Fruit fly (Drosophila melanogaster) whole organism, adult: ENCODE results near the gene Wnt4.
A peak's percentile ranks its signal among the peaks of the same experiment; 100 is the strongest.

ENCODE experiments used
- CG11617 ChIP-seq: fragments of 200-800 bp; sonication (Bioruptor generic); optimal IDR thresholded peaks from 2 replicates; lab custom pipeline; 2017; ENCODE audit warnings: mild to moderate bottlenecking, missing biosample characterization, missing genetic modification reagents, missing genetic modification characterization
- CG12768 ChIP-seq: fragments of 200-800 bp; sonication (Bioruptor generic); optimal IDR thresholded peaks from 2 replicates; lab custom pipeline; 2017; ENCODE audit warnings: missing biosample characterization, missing genetic modification characterization, mild to moderate bottlenecking, moderate library complexity, missing genetic modification reagents
- CG14711 ChIP-seq: fragments of 200-800 bp; sonication (Bioruptor generic); optimal IDR thresholded peaks from 2 replicates; lab custom pipeline; 2018; ENCODE audit warnings: missing biosample characterization, mild to moderate bottlenecking, missing genetic modification characterization, moderate library complexity
- CG1620 ChIP-seq: fragments of 200-800 bp; sonication (Bioruptor generic); optimal IDR thresholded peaks from 2 replicates; lab custom pipeline; 2016; ENCODE audit warnings: missing biosample characterization, missing genetic modification characterization
- CG33017 ChIP-seq: fragments of 200-800 bp; sonication (Bioruptor generic); optimal IDR thresholded peaks from 2 replicates; lab custom pipeline; 2018; ENCODE audit warnings: missing biosample characterization, mild to moderate bottlenecking, missing genetic modification characterization, moderate library complexity
- CG5204 ChIP-seq: fragments of 200-800 bp; sonication (Bioruptor generic); optimal IDR thresholded peaks from 2 replicates; lab custom pipeline; 2016; ENCODE audit warnings: missing biosample characterization, missing genetic modification characterization
- CG7045 ChIP-seq: fragments of 200-800 bp; sonication (Bioruptor generic); optimal IDR thresholded peaks from 2 replicates; lab custom pipeline; 2017; ENCODE audit warnings: missing biosample characterization, mild to moderate bottlenecking, missing genetic modification characterization
- CG7101 ChIP-seq: fragments of 200-800 bp; sonication (Bioruptor generic); optimal IDR thresholded peaks from 2 replicates; lab custom pipeline; 2018; ENCODE audit warnings: missing biosample characterization, mild to moderate bottlenecking, missing genetic modification characterization, moderate library complexity
- Clk ChIP-seq: fragments of 200-800 bp; sonication (Bioruptor generic); optimal IDR thresholded peaks from 2 replicates; lab custom pipeline; 2017; ENCODE audit warnings: missing biosample characterization, missing genetic modification characterization
- Crg-1 ChIP-seq: fragments of 200-800 bp; sonication (Bioruptor generic); optimal IDR thresholded peaks from 2 replicates; lab custom pipeline; 2016; ENCODE audit warnings: missing biosample characterization, missing genetic modification characterization
- Hr96 ChIP-seq: fragments of 200-800 bp; sonication (Bioruptor generic); optimal IDR thresholded peaks from 2 replicates; lab custom pipeline; 2016; ENCODE audit warnings: missing biosample characterization, missing genetic modification characterization
- Mnt ChIP-seq: fragments of 200-800 bp; sonication (Bioruptor generic); optimal IDR thresholded peaks from 2 replicates; lab custom pipeline; 2016; ENCODE audit warnings: missing biosample characterization, mild to moderate bottlenecking, missing genetic modification characterization
- bab1 ChIP-seq: fragments of 200-800 bp; sonication (Bioruptor generic); optimal IDR thresholded peaks from 3 replicates; lab custom pipeline; 2019; ENCODE audit warnings: missing biosample characterization, mild to moderate bottlenecking, missing genetic modification characterization, moderate library complexity
- cic ChIP-seq: fragments of 200-800 bp; sonication (Bioruptor generic); optimal IDR thresholded peaks from 2 replicates; lab custom pipeline; 2017; ENCODE audit warnings: missing biosample characterization, mild to moderate bottlenecking, missing genetic modification characterization, moderate library complexity
- cnc ChIP-seq, 2 experiments: fragments of >200 bp; optimal IDR thresholded peaks; 2 replicates each; lab custom pipeline; 2017
- kay ChIP-seq: fragments of 200-800 bp; sonication (Bioruptor generic); peaks from one replicate; lab custom pipeline; 2016; ENCODE audit warnings: missing biosample characterization, missing genetic modification characterization, borderline replicate concordance
- ovo ChIP-seq: fragments of 200-800 bp; sonication (Bioruptor generic); optimal IDR thresholded peaks from 2 replicates; lab custom pipeline; 2016; ENCODE audit warnings: missing biosample characterization, missing genetic modification characterization
- pad ChIP-seq: fragments of 200-800 bp; sonication (Bioruptor generic); optimal IDR thresholded peaks from 3 replicates; lab custom pipeline; 2017; ENCODE audit warnings: missing biosample characterization, missing genetic modification characterization, mild to moderate bottlenecking, moderate library complexity, missing genetic modification reagents
- tj ChIP-seq: fragments of 200-800 bp; sonication (Bioruptor generic); optimal IDR thresholded peaks from 3 replicates; lab custom pipeline; 2017; ENCODE audit warnings: missing biosample characterization, mild to moderate bottlenecking, missing genetic modification characterization, moderate library complexity
- toe ChIP-seq: fragments of 200-800 bp; sonication (Bioruptor generic); optimal IDR thresholded peaks from 2 replicates; lab custom pipeline; 2016; ENCODE audit warnings: missing biosample characterization, missing genetic modification characterization

Wnt4 gene

DNA sequence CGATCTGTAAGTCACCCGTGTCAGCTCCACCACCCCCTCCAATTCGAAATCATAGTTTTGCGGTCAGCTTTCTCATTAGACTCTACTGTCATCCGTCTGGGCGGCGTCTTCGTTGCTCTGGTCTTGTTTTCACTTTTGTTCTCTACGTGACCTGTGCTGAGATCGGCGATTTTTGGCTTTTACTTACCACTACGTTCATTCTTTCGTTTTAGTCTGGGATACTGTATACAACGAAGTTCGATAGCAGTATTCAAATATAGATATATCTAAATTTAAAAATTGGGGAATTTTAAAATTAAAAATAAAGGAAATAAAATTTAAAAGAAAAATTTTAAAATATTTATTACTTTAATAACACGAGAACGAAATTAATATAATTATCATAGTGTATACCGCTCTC, 24.1 kb downstream of the Wnt4 start, which contains the start of gene CG13786:
TSS of gene CG13786 (minus strand) at position 101 of the 400 bp plus-strand sequence.
- TF ChIP-seq CG7045 (GFP tag; lab: Kevin White, UChicago) (no peak), ovo (GFP tag; lab: Kevin White, UChicago) (no peak), CG11617 (GFP tag; lab: Kevin White, UChicago) (no peak), pad (GFP tag; lab: Kevin White, UChicago) (no peak), cnc (optimal IDR thresholded peaks at IDR 0.05; lab: Kevin White, UChicago) (no peak), CG14711 (tag; lab: Kevin White, UChicago) (no peak), toe (no peak), kay (GFP tag; lab: Kevin White, UChicago) (no peak), CG7101 (tag; lab: Kevin White, UChicago) (no peak), CG12768 (GFP tag; lab: Kevin White, UChicago) (no peak), CG5204 (no peak), bab1 (GFP tag; lab: Kevin White, UChicago) (no peak), Hr96 (GFP tag; lab: Kevin White, UChicago) (no peak), CG33017 (tag; lab: Kevin White, UChicago) (no peak), CG1620 (no peak), tj (no peak), cic (GFP tag; lab: Kevin White, UChicago) (no peak), Mnt (no peak)

DNA sequence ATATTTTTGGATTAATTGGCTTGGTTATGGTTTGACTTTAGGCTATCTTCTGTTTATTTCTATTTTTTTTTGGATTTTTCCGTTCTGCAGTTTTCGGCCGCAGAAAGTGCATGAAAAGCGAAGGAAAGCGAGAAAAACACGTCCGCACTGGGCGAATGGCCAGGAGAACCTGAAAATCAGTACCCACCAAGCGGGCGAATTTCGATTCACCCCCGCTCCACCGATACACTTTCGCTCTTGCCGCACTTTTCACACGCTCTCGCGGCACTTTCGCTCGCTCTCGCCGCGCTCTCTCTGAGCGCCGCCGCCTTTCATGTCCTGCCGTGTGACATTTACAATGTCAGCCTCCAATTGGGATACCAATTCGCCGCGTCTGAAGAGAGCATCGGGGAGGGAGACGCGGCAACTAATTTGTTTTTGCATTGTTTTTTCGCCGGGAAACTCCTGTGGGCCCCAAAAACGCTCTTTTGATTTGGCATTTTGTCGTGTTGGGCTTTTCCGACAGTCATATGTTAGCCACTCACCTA, 27.6 kb downstream of the Wnt4 start, which contains the start of gene Ndae1:
TSS of gene Ndae1 (minus strand) at position 51 of the 527 bp plus-strand sequence.
- TF ChIP-seq CG5204 (no peak), CG14711 (tag; lab: Kevin White, UChicago) (no peak), bab1 (GFP tag; lab: Kevin White, UChicago) (no peak), Hr96 (GFP tag; lab: Kevin White, UChicago) (no peak), Clk (GFP tag; lab: Kevin White, UChicago) (no peak), CG7101 (tag; lab: Kevin White, UChicago) (no peak), Mnt (no peak), pad (GFP tag; lab: Kevin White, UChicago) (no peak), CG33017 (tag; lab: Kevin White, UChicago) (no peak), toe (no peak), cnc (optimal IDR thresholded peaks at IDR 0.05; lab: Kevin White, UChicago) (no peak), Crg-1 (GFP tag; lab: Kevin White, UChicago) (no peak), ovo (GFP tag; lab: Kevin White, UChicago) (no peak), CG7045 (GFP tag; lab: Kevin White, UChicago) (no peak), CG12768 (GFP tag; lab: Kevin White, UChicago) (no peak), CG1620 (no peak), kay (GFP tag; lab: Kevin White, UChicago) (no peak), tj (no peak), cic (GFP tag; lab: Kevin White, UChicago) (no peak), CG11617 (GFP tag; lab: Kevin White, UChicago) (no peak)

DNA sequence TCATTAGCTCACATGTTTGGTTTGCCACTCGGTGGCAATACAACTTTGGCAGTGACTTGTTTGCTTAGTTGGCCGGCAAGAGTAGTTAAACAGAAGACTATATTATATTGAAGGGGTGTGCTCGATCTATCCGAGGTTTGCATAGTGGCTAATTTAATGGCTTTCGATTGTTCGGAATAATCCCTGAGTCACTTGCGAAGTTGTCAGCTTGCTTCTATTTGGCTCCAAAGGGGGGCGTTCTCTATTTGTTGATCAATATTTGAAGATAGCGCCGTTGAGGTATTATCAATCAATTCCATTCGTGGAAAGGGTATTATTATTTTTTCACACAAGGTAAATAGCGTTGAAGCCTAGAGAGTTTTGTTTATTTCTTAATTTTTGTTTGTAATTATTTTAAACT, 28.9 kb downstream of the Wnt4 start:
- TF ChIP-seq CG12768 (GFP tag; lab: Kevin White, UChicago) = no peak
- no peak for TF ChIP-seq CG33017 (tag; lab: Kevin White, UChicago)
- TF ChIP-seq cnc (optimal IDR thresholded peaks at IDR 0.05; lab: Kevin White, UChicago) = no peak
- no peak for TF ChIP-seq kay (GFP tag; lab: Kevin White, UChicago)
- TF ChIP-seq Clk (GFP tag; lab: Kevin White, UChicago) = no peak
- TF ChIP-seq CG14711 (tag; lab: Kevin White, UChicago) = no peak
- TF ChIP-seq Crg-1 (GFP tag; lab: Kevin White, UChicago) = peak; percentile 9
- TF ChIP-seq toe = no peak
- no peak for TF ChIP-seq pad (GFP tag; lab: Kevin White, UChicago)
- peak; percentile 9 for TF ChIP-seq CG7101 (tag; lab: Kevin White, UChicago)
- TF ChIP-seq ovo (GFP tag; lab: Kevin White, UChicago) = no peak
- TF ChIP-seq CG1620 = no peak

DNA sequence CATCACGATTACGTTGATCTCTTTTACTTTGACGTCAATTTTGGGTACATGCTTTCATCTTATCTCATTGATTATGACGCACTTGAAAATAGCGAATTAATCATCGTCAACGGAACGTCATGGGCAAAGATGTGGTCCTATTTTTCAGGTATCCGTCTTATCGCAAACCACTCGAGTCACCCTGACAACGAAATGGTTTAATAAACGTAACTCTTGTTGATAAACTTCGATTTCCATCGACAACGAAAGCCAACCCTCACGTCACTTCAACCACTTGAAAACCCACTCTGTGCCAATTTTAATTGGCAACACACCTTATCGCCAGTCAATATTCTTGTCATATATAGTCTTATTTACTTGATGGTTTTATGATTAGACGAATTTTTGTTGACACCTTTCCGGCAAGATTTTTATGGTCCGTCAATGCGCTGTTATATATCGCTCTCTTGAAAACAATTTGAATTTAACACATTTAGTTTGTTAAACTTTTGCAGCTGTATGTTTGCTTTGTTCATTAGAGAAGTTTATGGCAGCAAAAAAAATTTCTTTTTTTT, 34.7 kb downstream of the Wnt4 start:
- peak; percentile 1 for TF ChIP-seq CG12768 (GFP tag; lab: Kevin White, UChicago)
- TF ChIP-seq cic (GFP tag; lab: Kevin White, UChicago) = peak; percentile 48
- no peak for TF ChIP-seq CG7101 (tag; lab: Kevin White, UChicago)
- TF ChIP-seq CG7045 (GFP tag; lab: Kevin White, UChicago) = no peak
- TF ChIP-seq Clk (GFP tag; lab: Kevin White, UChicago) = no peak

DNA sequence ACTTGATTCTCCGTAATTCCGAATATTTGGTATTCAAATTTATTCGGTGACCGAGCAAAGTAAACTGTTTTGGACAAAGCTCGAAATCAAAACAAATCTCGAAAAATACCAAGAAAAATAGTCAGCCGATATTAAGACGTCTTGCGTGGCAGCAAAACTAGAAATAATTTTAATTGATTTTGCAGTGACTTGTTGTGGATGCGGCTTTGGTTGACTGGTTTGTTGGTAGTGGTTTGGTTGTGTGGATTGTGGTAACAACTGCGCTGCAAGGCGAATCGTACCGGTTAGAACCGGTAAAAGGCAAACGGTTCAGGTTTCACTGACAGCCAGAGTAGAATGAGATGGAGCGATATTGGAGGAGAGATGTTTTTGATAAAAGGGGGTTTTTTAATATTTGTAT, 35.5 kb downstream of the Wnt4 start:
- no peak for TF ChIP-seq CG33017 (tag; lab: Kevin White, UChicago)
- no peak for TF ChIP-seq CG14711 (tag; lab: Kevin White, UChicago)
- no peak for TF ChIP-seq Clk (GFP tag; lab: Kevin White, UChicago)
- TF ChIP-seq CG7101 (tag; lab: Kevin White, UChicago) = no peak
- no peak for TF ChIP-seq tj
- TF ChIP-seq kay (GFP tag; lab: Kevin White, UChicago) = no peak
- no peak for TF ChIP-seq CG1620
- no peak for TF ChIP-seq cnc (optimal IDR thresholded peaks at IDR 0.05; lab: Kevin White, UChicago)
- no peak for TF ChIP-seq Hr96 (GFP tag; lab: Kevin White, UChicago)

DNA sequence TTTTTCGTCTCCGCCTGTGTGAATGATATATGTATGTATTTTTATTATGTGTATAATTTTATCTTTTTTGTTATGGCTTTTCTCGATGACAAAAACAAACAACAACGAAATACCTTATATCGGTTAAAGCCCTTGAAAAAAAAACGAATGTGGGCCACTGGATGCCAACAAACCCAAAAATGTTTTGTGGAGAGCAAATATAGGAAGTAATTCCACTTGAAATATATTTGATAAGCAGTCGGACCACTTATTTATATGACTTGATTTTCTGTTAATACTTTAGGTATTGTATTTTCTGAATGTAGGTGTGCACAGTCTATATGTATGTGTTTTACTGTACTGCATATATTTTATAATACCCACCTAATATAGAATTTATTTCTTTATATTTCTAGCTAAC, 36.0 kb downstream of the Wnt4 start:
- no peak for TF ChIP-seq CG14711 (tag; lab: Kevin White, UChicago)
- TF ChIP-seq Clk (GFP tag; lab: Kevin White, UChicago) = no peak
- no peak for TF ChIP-seq Crg-1 (GFP tag; lab: Kevin White, UChicago)
- TF ChIP-seq toe = no peak
- no peak for TF ChIP-seq CG12768 (GFP tag; lab: Kevin White, UChicago)
- TF ChIP-seq CG11617 (GFP tag; lab: Kevin White, UChicago) = no peak
- TF ChIP-seq cnc (optimal IDR thresholded peaks at IDR 0.05; lab: Kevin White, UChicago) = no peak
- TF ChIP-seq Hr96 (GFP tag; lab: Kevin White, UChicago) = no peak
- no peak for TF ChIP-seq cic (GFP tag; lab: Kevin White, UChicago)
- TF ChIP-seq CG1620 = no peak
- TF ChIP-seq tj = no peak
- TF ChIP-seq CG7101 (tag; lab: Kevin White, UChicago) = no peak
- no peak for TF ChIP-seq pad (GFP tag; lab: Kevin White, UChicago)
- TF ChIP-seq Mnt = no peak
- TF ChIP-seq CG33017 (tag; lab: Kevin White, UChicago) = no peak
- TF ChIP-seq CG5204 = no peak
- TF ChIP-seq kay (GFP tag; lab: Kevin White, UChicago) = no peak
